Worm (Caenorhabditis elegans): ENCODE measurements around the gene C30A5.10.
A peak's percentile ranks its signal among the peaks of the same experiment; 100 is the strongest.

The C30A5.10 gene

ce11 chrIII:8163283-8163682, 46.4 kb downstream of the C30A5.10 start, which contains the start of gene bath-42:
Gene bath-42, minus strand, starts transcription at chrIII:8163383.
- TF ChIP-seq fkh-10 (GFP tag; optimal IDR thresholded peaks at IDR 0.05) (no peak), nhr-237 (tag; optimal IDR thresholded peaks at IDR 0.05) (no peak), eor-1 (tag; optimal IDR thresholded peaks at IDR 0.05) (no peak), nfya-1 (tag; optimal IDR thresholded peaks at IDR 0.05; ENCODE audit: insufficient read depth) (no peak), lin-39 (tag; optimal IDR thresholded peaks at IDR 0.05) (no peak), ceh-28 (tag; optimal IDR thresholded peaks at IDR 0.05) (no peak), elt-1 (tag; optimal IDR thresholded peaks at IDR 0.05) (no peak), daf-12 (tag; optimal IDR thresholded peaks at IDR 0.05) (no peak), ceh-82 (tag; optimal IDR thresholded peaks at IDR 0.05) (no peak), jun-1 (tag; optimal IDR thresholded peaks at IDR 0.05) (no peak), ztf-11 (tag; optimal IDR thresholded peaks at IDR 0.05) (no peak), ama-1 (optimal IDR thresholded peaks at IDR 0.05) (no peak), sea-2 (GFP tag; optimal IDR thresholded peaks at IDR 0.05) (no peak), nhr-67 (tag; optimal IDR thresholded peaks at IDR 0.05) (no peak), nhr-28 (tag; optimal IDR thresholded peaks at IDR 0.05) (no peak), nhr-12 (tag; optimal IDR thresholded peaks at IDR 0.05) (no peak)

DNA sequence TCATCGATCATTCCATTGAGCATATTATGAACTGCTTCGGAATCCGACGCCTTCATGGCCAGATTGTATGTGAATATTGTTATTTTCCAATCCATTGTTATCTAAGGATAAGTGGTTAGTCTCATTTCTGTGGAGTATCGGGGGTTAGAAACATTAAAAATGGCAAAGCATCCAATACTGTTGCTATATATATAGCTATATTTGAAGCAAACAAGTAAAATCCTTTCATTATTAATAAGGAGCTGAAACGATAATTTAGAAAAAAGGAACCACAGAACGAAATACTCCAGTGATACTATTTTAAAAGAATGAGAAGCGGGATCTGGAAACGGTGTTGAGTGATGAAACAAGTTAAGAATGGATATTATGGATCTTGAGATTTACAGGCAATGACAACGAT, 48.4 kb downstream of the C30A5.10 start, which contains the start of gene inpp-5K:
inpp-5K (minus strand) TSS at position 101 of the 400 bp plus-strand sequence.
- no peak for TF ChIP-seq lsy-12 (tag; optimal IDR thresholded peaks at IDR 0.05)
- TF ChIP-seq nhr-25 (tag; optimal IDR thresholded peaks at IDR 0.05), result peak; percentile 13
- TF ChIP-seq mdl-1 (tag; optimal IDR thresholded peaks at IDR 0.05), result no peak
- TF ChIP-seq egl-5 (tag; optimal IDR thresholded peaks at IDR 0.05), result no peak
- TF ChIP-seq ceh-9 (tag; optimal IDR thresholded peaks at IDR 0.05), result no peak
- no peak for TF ChIP-seq egl-27 (tag; optimal IDR thresholded peaks at IDR 0.05)

DNA sequence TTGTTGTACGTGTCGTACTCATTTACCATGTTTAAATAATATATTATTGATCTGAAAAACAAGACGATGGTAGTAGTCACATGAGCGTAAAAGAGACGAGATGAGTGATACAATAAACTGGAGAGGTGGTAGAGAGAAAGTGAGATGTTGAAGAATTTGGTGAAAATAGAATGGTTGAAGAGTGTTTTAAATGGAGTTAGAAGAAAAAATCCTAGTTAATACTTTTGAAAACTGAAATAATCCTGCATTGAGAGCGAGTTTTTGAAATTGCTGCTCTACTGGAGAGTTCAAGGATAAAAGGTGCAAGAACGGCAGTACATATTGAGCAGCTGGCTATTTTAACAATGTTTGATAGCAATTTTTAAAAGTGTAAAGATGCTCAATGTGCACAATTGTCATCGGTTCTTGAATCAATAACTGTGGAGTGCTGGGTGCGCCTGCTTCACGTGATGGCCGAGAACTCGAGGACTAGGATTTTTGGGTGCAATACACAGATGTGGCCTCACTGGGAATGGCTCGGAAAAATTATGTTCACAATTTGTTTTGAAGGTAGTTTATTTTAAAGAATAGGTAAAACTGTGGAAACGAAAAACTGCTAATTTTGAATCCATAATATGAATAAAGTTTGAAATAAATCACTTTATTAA, 51.4 kb downstream of the C30A5.10 start, which contains the start of gene atg-13:
atg-13 (minus strand) TSS at position 51 of the 647 bp plus-strand sequence.
- TF ChIP-seq hmg-11 (tag; optimal IDR thresholded peaks at IDR 0.05), result peak; percentile 9
- peak; percentile 43 for TF ChIP-seq nfya-1 (tag; optimal IDR thresholded peaks at IDR 0.05; ENCODE audit: insufficient read depth)
- peak; percentile 15 for TF ChIP-seq elt-2 (tag; optimal IDR thresholded peaks at IDR 0.05)
- TF ChIP-seq fkh-2 (tag; optimal IDR thresholded peaks at IDR 0.05), result no peak
- TF ChIP-seq pha-4 (tag; optimal IDR thresholded peaks at IDR 0.05), result peak; percentile 62

DNA sequence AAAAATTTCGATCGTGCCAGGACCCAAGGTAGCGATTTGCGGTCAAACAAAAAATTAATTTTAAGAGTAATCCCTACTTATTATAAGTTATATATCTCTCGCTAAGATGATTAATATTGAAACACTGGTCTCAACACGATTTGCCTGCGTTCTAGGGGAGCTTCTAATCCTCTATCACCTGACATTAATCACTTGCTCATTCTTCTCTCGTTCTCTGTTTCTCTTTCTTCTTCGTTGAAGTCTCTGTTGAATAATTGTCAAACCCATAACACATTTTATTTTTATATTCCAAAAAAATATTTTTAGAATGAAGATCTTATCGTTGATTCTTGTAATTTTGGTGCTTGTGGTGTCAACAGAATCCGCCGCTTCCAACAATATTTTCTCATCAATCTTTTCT, 54.5 kb downstream of the C30A5.10 start, which contains the start of gene D2007.1:
D2007.1 (plus strand) TSS at position 301 of the 400 bp plus-strand sequence.
- no peak for TF ChIP-seq ceh-9 (tag; optimal IDR thresholded peaks at IDR 0.05)
